Worm (Caenorhabditis elegans) whole organism, L3 larva: ENCODE measurements around the gene tnc-2.

Source experiments
- ZK546.5 ChIP-seq: sonication (generic microtip); optimal IDR thresholded peaks from 2 replicates; lab custom pipeline; 2017; ENCODE audit warnings: missing biosample characterization, missing genetic modification characterization
- aly-2 ChIP-seq: fragments of 150-350 bp; optimal IDR thresholded peaks from 2 replicates; lab custom pipeline; 2014; ENCODE audit warnings: missing biosample characterization, missing genetic modification characterization
- ceh-16 ChIP-seq: sonication (generic microtip); optimal IDR thresholded peaks from 2 replicates; lab custom pipeline; 2017; ENCODE audit warnings: missing biosample characterization, missing genetic modification characterization
- ceh-82 ChIP-seq: fragments of 150-350 bp; optimal IDR thresholded peaks from 2 replicates; lab custom pipeline; 2014; ENCODE audit warnings: missing biosample characterization, missing genetic modification characterization
- daf-12 ChIP-seq: fragments of 150-350 bp; optimal IDR thresholded peaks from 2 replicates; lab custom pipeline; 2014; ENCODE audit warnings: missing biosample characterization, missing genetic modification reagents, missing genetic modification characterization
- eor-1 ChIP-seq, 2 experiments: fragments of 150-350 bp; optimal IDR thresholded peaks; 2 replicates each; lab custom pipeline; 2014 to 2018; ENCODE audit warnings: missing biosample characterization in 2 of 2, missing genetic modification characterization in 2 of 2
- lin-39 ChIP-seq: fragments of 150-350 bp; optimal IDR thresholded peaks from 2 replicates; lab custom pipeline; 2018; ENCODE audit warnings: missing biosample characterization, missing genetic modification reagents, missing genetic modification characterization
- nhr-23 ChIP-seq: fragments of 150-350 bp; optimal IDR thresholded peaks from 2 replicates; lab custom pipeline; 2014; ENCODE audit warnings: missing biosample characterization, missing genetic modification reagents, missing genetic modification characterization
- nhr-237 ChIP-seq: fragments of 150-350 bp; optimal IDR thresholded peaks from 2 replicates; lab custom pipeline; 2014; ENCODE audit warnings: missing biosample characterization, missing genetic modification characterization
- nhr-76 ChIP-seq: fragments of 150-350 bp; sonication (generic microtip); optimal IDR thresholded peaks from 5 replicates; lab custom pipeline; 2014; ENCODE audit warnings: missing biosample characterization, missing genetic modification characterization
- nhr-77 ChIP-seq: fragments of 150-350 bp; optimal IDR thresholded peaks from 2 replicates; lab custom pipeline; 2014; ENCODE audit warnings: missing biosample characterization, missing genetic modification characterization
- pha-4 ChIP-seq: fragments of 150-350 bp; optimal IDR thresholded peaks from 2 replicates; lab custom pipeline; 2014; ENCODE audit warnings: missing biosample characterization, missing genetic modification reagents, missing genetic modification characterization
- sea-2 ChIP-seq: fragments of 150-350 bp; sonication (generic microtip); optimal IDR thresholded peaks from 4 replicates; lab custom pipeline; 2014; ENCODE audit warnings: missing biosample characterization, missing genetic modification reagents, missing genetic modification characterization

- TF ChIP-seq lin-39 (tag; lab: Kevin White, UChicago) (no peak), ceh-82 (no peak), eor-1 (tag; optimal IDR thresholded peaks at IDR 0.05; lab: Kevin White, UChicago) (no peak), nhr-237 (tag; lab: Kevin White, UChicago) (no peak), daf-12 (tag; lab: Kevin White, UChicago) (no peak), nhr-77 (tag; lab: Kevin White, UChicago) (no peak), sea-2 (no peak), pha-4 (tag; lab: Kevin White, UChicago) (no peak), nhr-23 (tag; lab: Kevin White, UChicago) (no peak), ceh-16 (tag; lab: Kevin White, UChicago) (no peak), ZK546.5 (no peak), aly-2 (tag; lab: Kevin White, UChicago) (no peak), nhr-76 (tag; lab: Kevin White, UChicago) (no peak)
These were observed 41.3 kb downstream of the tnc-2 start for ce11 chrII:10507906-10508305.
